Worm (Caenorhabditis elegans): ENCODE results near the gene M163.10.

Gene M163.10

DNA sequence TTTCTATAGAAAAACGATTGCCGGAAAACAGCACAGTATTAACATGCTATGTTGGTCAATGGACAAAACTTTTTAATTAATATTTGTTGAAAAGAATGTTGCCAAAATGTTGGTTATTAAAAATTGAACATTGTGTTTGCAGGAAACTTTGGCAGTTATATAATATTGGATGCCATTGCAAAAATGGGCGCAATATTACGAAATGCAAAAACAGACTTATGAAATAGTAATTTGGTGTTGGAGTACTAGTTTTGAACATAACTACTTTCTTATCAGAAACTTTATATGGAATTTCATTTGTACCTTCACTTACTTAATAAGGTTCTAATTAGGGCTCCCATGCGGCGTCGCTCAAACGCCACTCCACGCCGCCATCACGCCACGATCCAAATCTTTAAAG, 39.6 kb downstream of the M163.10 start:
- TF ChIP-seq nhr-129 (tag; optimal IDR thresholded peaks at IDR 0.05) (peak; percentile 75), sma-9 (GFP tag; optimal IDR thresholded peaks at IDR 0.05) (no peak), sma-9 (tag; optimal IDR thresholded peaks at IDR 0.05) (no peak)

ce11 chrX:14512817-14513216, 42.0 kb downstream of the M163.10 start, which contains the start of gene fbxa-141:
TSS of gene fbxa-141 (minus strand) at chrX:14512917.
- TF ChIP-seq nhr-77 (tag; optimal IDR thresholded peaks at IDR 0.05) (no peak), mab-5 (tag; optimal IDR thresholded peaks at IDR 0.05) (no peak), unc-39 (tag; optimal IDR thresholded peaks at IDR 0.05) (no peak), R02D3.7 (tag; optimal IDR thresholded peaks at IDR 0.05) (no peak), nhr-21 (tag; optimal IDR thresholded peaks at IDR 0.05) (no peak), Y55F3AM.14 (GFP tag; optimal IDR thresholded peaks at IDR 0.05) (no peak), ztf-1 (GFP tag; conservative IDR thresholded peaks at IDR 0.05) (no peak), lin-13 (GFP tag; optimal IDR thresholded peaks at IDR 0.05) (no peak), sem-4 (tag; optimal IDR thresholded peaks at IDR 0.05) (no peak), ama-1 (optimal IDR thresholded peaks at IDR 0.05) (no peak), gmeb-1 (tag; optimal IDR thresholded peaks at IDR 0.05) (no peak), nhr-6 (tag; optimal IDR thresholded peaks at IDR 0.05) (no peak), lin-39 (tag; optimal IDR thresholded peaks at IDR 0.05) (no peak), mbf-1 (tag; optimal IDR thresholded peaks at IDR 0.05) (no peak), snpc-4 (tag; optimal IDR thresholded peaks at IDR 0.05) (no peak), nhr-23 (tag; optimal IDR thresholded peaks at IDR 0.05) (no peak), crh-2 (tag; optimal IDR thresholded peaks at IDR 0.05) (no peak), egl-27 (tag; optimal IDR thresholded peaks at IDR 0.05) (no peak)

DNA sequence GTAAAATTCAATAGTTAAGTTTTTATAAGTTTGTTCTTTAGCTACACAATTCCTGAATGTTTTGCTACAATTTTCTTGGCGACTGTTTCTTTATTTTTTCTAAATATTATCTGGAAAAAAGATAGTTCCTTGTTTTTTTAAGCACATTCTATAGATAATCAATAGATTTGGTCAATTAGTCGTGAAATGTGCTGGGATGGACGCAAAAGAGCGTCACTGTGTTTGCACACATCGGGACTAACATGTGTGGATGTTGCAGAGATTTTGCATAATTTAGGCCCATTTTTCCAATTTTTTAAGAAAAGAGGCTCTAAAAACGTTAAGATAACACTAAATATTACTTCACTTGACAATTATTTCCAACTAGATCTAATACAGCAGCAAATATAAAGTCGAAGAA, 42.7 kb downstream of the M163.10 start:
- TF ChIP-seq nhr-10 (tag; optimal IDR thresholded peaks at IDR 0.05): no peak
- TF ChIP-seq F13H6.1 (tag; optimal IDR thresholded peaks at IDR 0.05): peak; percentile 10
- peak in 1 of 2 experiments; percentile 9 for TF ChIP-seq lsy-2 (tag; optimal IDR thresholded peaks at IDR 0.05)
- TF ChIP-seq ztf-1 (GFP tag; conservative IDR thresholded peaks at IDR 0.05): no peak
- TF ChIP-seq blmp-1 (tag; optimal IDR thresholded peaks at IDR 0.05; ENCODE audit: insufficient read depth): no peak
- TF ChIP-seq ztf-11 (tag; optimal IDR thresholded peaks at IDR 0.05): no peak
- peak; percentile 34 for TF ChIP-seq nhr-129 (tag; optimal IDR thresholded peaks at IDR 0.05)
- TF ChIP-seq mab-5 (tag; optimal IDR thresholded peaks at IDR 0.05): peak; percentile 48
- TF ChIP-seq nhr-25 (tag; optimal IDR thresholded peaks at IDR 0.05): no peak
- no peak for TF ChIP-seq sma-3 (GFP tag; optimal IDR thresholded peaks at IDR 0.05)
- TF ChIP-seq zag-1 (tag; optimal IDR thresholded peaks at IDR 0.05): no peak
- no peak for TF ChIP-seq nhr-6 (tag; optimal IDR thresholded peaks at IDR 0.05)
- TF ChIP-seq nhr-11 (tag; optimal IDR thresholded peaks at IDR 0.05): no peak
- no peak for TF ChIP-seq lin-11 (tag; optimal IDR thresholded peaks at IDR 0.05)
- TF ChIP-seq C34F6.9 (tag; optimal IDR thresholded peaks at IDR 0.05): peak; percentile 76
- peak; percentile 62 for TF ChIP-seq unc-55 (GFP tag; optimal IDR thresholded peaks at IDR 0.05)
- no peak for TF ChIP-seq gmeb-1 (tag; optimal IDR thresholded peaks at IDR 0.05)
- TF ChIP-seq nhr-237 (tag; optimal IDR thresholded peaks at IDR 0.05): no peak
- peak; percentile 16 for TF ChIP-seq crh-2 (tag; optimal IDR thresholded peaks at IDR 0.05)
- peak; percentile 5 for TF ChIP-seq sma-9 (GFP tag; optimal IDR thresholded peaks at IDR 0.05)
- TF ChIP-seq sma-9 (tag; optimal IDR thresholded peaks at IDR 0.05): no peak

ce11 chrX:14515028-14515427, 44.2 kb downstream of the M163.10 start, which contains the start of gene gcsh-1:
TSS of gene gcsh-1 (minus strand) at chrX:14515073.
- TF ChIP-seq dmd-4 (tag; optimal IDR thresholded peaks at IDR 0.05): no peak
- TF ChIP-seq elt-1 (tag; optimal IDR thresholded peaks at IDR 0.05): no peak
- peak; percentile 16 for TF ChIP-seq crh-2 (tag; optimal IDR thresholded peaks at IDR 0.05)
- peak; percentile 64 for TF ChIP-seq fos-1 (tag; optimal IDR thresholded peaks at IDR 0.05)
- TF ChIP-seq ZK546.5 (tag; optimal IDR thresholded peaks at IDR 0.05): no peak
- peak; percentile 37 for TF ChIP-seq sma-9 (GFP tag; optimal IDR thresholded peaks at IDR 0.05)
- TF ChIP-seq sma-9 (tag; optimal IDR thresholded peaks at IDR 0.05): no peak

All from whole organism, L2 larva.